Fruit fly (Drosophila melanogaster) whole organism, prepupa: ENCODE data around the gene CG14860.

Source experiments
- Blimp-1 ChIP-seq: fragments of 200-800 bp; sonication (Bioruptor generic); optimal IDR thresholded peaks from 3 replicates; lab custom pipeline; 2017; ENCODE audit warnings: missing biosample characterization, missing genetic modification characterization, mild to moderate bottlenecking, moderate library complexity, missing genetic modification reagents
- CG10631 ChIP-seq: fragments of 200-800 bp; sonication (Bioruptor generic); optimal IDR thresholded peaks from 2 replicates; lab custom pipeline; 2016; ENCODE audit warnings: missing biosample characterization, missing genetic modification characterization
- CG10669 ChIP-seq: fragments of 200-800 bp; sonication (Bioruptor generic); optimal IDR thresholded peaks from 3 replicates; lab custom pipeline; 2018; ENCODE audit warnings: missing biosample characterization, mild to moderate bottlenecking, missing genetic modification characterization, moderate library complexity
- CG11294 ChIP-seq: fragments of 200-800 bp; sonication (Bioruptor generic); IDR thresholded peaks from 2 replicates; pipeline ENCODE4 v1.3.6; 2022; ENCODE audit warnings: missing biosample characterization, missing genetic modification characterization
- CG11902 ChIP-seq: fragments of 200-800 bp; sonication (Bioruptor generic); optimal IDR thresholded peaks from 3 replicates; lab custom pipeline; 2016; ENCODE audit warnings: missing biosample characterization, missing genetic modification characterization
- CG15336 ChIP-seq: fragments of 200-800 bp; sonication (Bioruptor generic); IDR thresholded peaks from 2 replicates; pipeline ENCODE4 v1.3.6; 2022; ENCODE audit warnings: missing biosample characterization, missing genetic modification characterization
- CG16779 ChIP-seq: fragments of 200-800 bp; sonication (Bioruptor generic); optimal IDR thresholded peaks from 3 replicates; lab custom pipeline; 2017; ENCODE audit warnings: missing biosample characterization, mild to moderate bottlenecking, missing genetic modification characterization
- CG31627 ChIP-seq: fragments of 200-800 bp; sonication (Bioruptor generic); optimal IDR thresholded peaks from 3 replicates; lab custom pipeline; 2016; ENCODE audit warnings: missing biosample characterization, missing genetic modification characterization
- CG32006 ChIP-seq: fragments of 200-800 bp; sonication (Bioruptor generic); optimal IDR thresholded peaks from 3 replicates; lab custom pipeline; 2017; ENCODE audit warnings: missing biosample characterization, mild to moderate bottlenecking, missing genetic modification characterization
- CG34406 ChIP-seq: fragments of 200-800 bp; sonication (Bioruptor generic); optimal IDR thresholded peaks from 3 replicates; lab custom pipeline; 2016; ENCODE audit warnings: missing biosample characterization, missing genetic modification characterization
- CG3919 ChIP-seq: fragments of 200-800 bp; sonication (Bioruptor generic); optimal IDR thresholded peaks from 3 replicates; lab custom pipeline; 2016; ENCODE audit warnings: missing biosample characterization, missing genetic modification characterization
- CG4318 ChIP-seq: fragments of 200-800 bp; sonication (Bioruptor generic); optimal IDR thresholded peaks from 3 replicates; lab custom pipeline; 2017; ENCODE audit warnings: missing biosample characterization, mild to moderate bottlenecking, missing genetic modification characterization
- CG6163 ChIP-seq: fragments of 200-800 bp; sonication (Bioruptor generic); IDR thresholded peaks from 3 replicates; pipeline ENCODE4 v1.3.6; 2022; ENCODE audit warnings: missing biosample characterization, missing genetic modification characterization
- CG6792 ChIP-seq: fragments of 200-800 bp; sonication (Bioruptor generic); optimal IDR thresholded peaks from 3 replicates; lab custom pipeline; 2016; ENCODE audit warnings: missing biosample characterization, missing genetic modification characterization
- CG6854 ChIP-seq: fragments of 200-800 bp; sonication (Bioruptor generic); optimal IDR thresholded peaks from 2 replicates; lab custom pipeline; 2017; ENCODE audit warnings: missing biosample characterization, mild to moderate bottlenecking, missing genetic modification characterization
- CG7368 ChIP-seq: fragments of 200-800 bp; sonication (Bioruptor generic); optimal IDR thresholded peaks from 3 replicates; lab custom pipeline; 2016; ENCODE audit warnings: missing biosample characterization, missing genetic modification characterization
- CG8319 ChIP-seq: fragments of 200-800 bp; sonication (Bioruptor generic); optimal IDR thresholded peaks from 3 replicates; lab custom pipeline; 2016; ENCODE audit warnings: missing biosample characterization, missing genetic modification characterization
- CG9139 ChIP-seq: fragments of 200-800 bp; sonication (Bioruptor generic); optimal IDR thresholded peaks from 3 replicates; lab custom pipeline; 2017; ENCODE audit warnings: missing biosample characterization, mild to moderate bottlenecking, missing genetic modification characterization
- Eip75B ChIP-seq: fragments of 200-800 bp; sonication (Bioruptor generic); optimal IDR thresholded peaks from 3 replicates; lab custom pipeline; 2016; ENCODE audit warnings: missing biosample characterization, missing genetic modification characterization
- Eip78C ChIP-seq: fragments of 200-800 bp; sonication (Bioruptor generic); peaks from one replicate; lab custom pipeline; 2016; ENCODE audit warnings: missing biosample characterization, missing genetic modification characterization
- Ets21C ChIP-seq: fragments of 200-800 bp; sonication (Bioruptor generic); optimal IDR thresholded peaks from 3 replicates; lab custom pipeline; 2016; ENCODE audit warnings: missing biosample characterization, missing genetic modification characterization
- Hr38 ChIP-seq: sonication (Bioruptor generic); optimal IDR thresholded peaks from 2 replicates; lab custom pipeline; 2016; ENCODE audit warnings: missing biosample characterization, missing genetic modification characterization
- Hr39 ChIP-seq: fragments of 200-800 bp; sonication (Bioruptor generic); optimal IDR thresholded peaks from 2 replicates; lab custom pipeline; 2016; ENCODE audit warnings: missing biosample characterization, missing genetic modification characterization
- Hr4 ChIP-seq: fragments of 200-800 bp; sonication (Bioruptor generic); optimal IDR thresholded peaks from 3 replicates; lab custom pipeline; 2016; ENCODE audit warnings: missing biosample characterization, missing genetic modification characterization
- Lpt ChIP-seq: fragments of 200-800 bp; sonication (Bioruptor generic); optimal IDR thresholded peaks from 3 replicates; lab custom pipeline; 2016; ENCODE audit warnings: missing biosample characterization, missing genetic modification characterization
- Smox ChIP-seq: fragments of 200-800 bp; sonication (Bioruptor generic); optimal IDR thresholded peaks from 3 replicates; lab custom pipeline; 2016; ENCODE audit warnings: missing biosample characterization, missing genetic modification characterization
- Sox102F ChIP-seq: fragments of 200-800 bp; sonication (Bioruptor generic); optimal IDR thresholded peaks from 2 replicates; lab custom pipeline; 2016; ENCODE audit warnings: missing biosample characterization, mild to moderate bottlenecking, missing genetic modification characterization
- Sox14 ChIP-seq: fragments of 200-800 bp; sonication (Bioruptor generic); optimal IDR thresholded peaks from 3 replicates; lab custom pipeline; 2016; ENCODE audit warnings: missing biosample characterization, missing genetic modification characterization
- Sox15 ChIP-seq: fragments of 200-800 bp; sonication (Bioruptor generic); optimal IDR thresholded peaks from 3 replicates; lab custom pipeline; 2016; ENCODE audit warnings: missing biosample characterization, missing genetic modification characterization
- achi ChIP-seq: fragments of 200-800 bp; sonication (Bioruptor generic); optimal IDR thresholded peaks from 3 replicates; lab custom pipeline; 2016; ENCODE audit warnings: missing biosample characterization, missing genetic modification characterization
- cyc ChIP-seq: fragments of 200-800 bp; sonication (Bioruptor generic); optimal IDR thresholded peaks from 3 replicates; lab custom pipeline; 2016; ENCODE audit warnings: missing biosample characterization, missing genetic modification characterization
- dac ChIP-seq: fragments of 200-800 bp; sonication (Bioruptor generic); optimal IDR thresholded peaks from 2 replicates; lab custom pipeline; 2017; ENCODE audit warnings: missing biosample characterization, mild to moderate bottlenecking, missing genetic modification characterization
- dsx ChIP-seq: fragments of 200-800 bp; optimal IDR thresholded peaks from 3 replicates; lab custom pipeline; 2019; ENCODE audit warnings: missing biosample characterization, mild to moderate bottlenecking, missing genetic modification characterization, moderate library complexity; ENCODE audit not compliant: poor library complexity, severe bottlenecking
- eg ChIP-seq: fragments of 200-800 bp; sonication (Bioruptor generic); IDR thresholded peaks from 3 replicates; pipeline ENCODE4 v1.3.6; 2022; ENCODE audit warnings: missing biosample characterization, missing genetic modification characterization
- esn ChIP-seq: fragments of 200-800 bp; sonication (Bioruptor generic); optimal IDR thresholded peaks from 2 replicates; lab custom pipeline; 2016; ENCODE audit warnings: missing biosample characterization, mild to moderate bottlenecking, missing genetic modification characterization, moderate library complexity
- fd59A ChIP-seq: fragments of 200-800 bp; sonication (Bioruptor generic); optimal IDR thresholded peaks from 2 replicates; lab custom pipeline; 2017; ENCODE audit warnings: missing biosample characterization, mild to moderate bottlenecking, missing genetic modification characterization, missing genetic modification reagents
- fd85E ChIP-seq: fragments of 200-800 bp; sonication (Bioruptor generic); optimal IDR thresholded peaks from 3 replicates; lab custom pipeline; 2016; ENCODE audit warnings: missing biosample characterization, missing genetic modification characterization
- fkh ChIP-seq: fragments of 200-800 bp; sonication (Bioruptor generic); optimal IDR thresholded peaks from 3 replicates; lab custom pipeline; 2017; ENCODE audit warnings: missing biosample characterization, mild to moderate bottlenecking, missing genetic modification characterization, moderate library complexity
- lz ChIP-seq: fragments of 200-800 bp; sonication (Bioruptor generic); optimal IDR thresholded peaks from 3 replicates; lab custom pipeline; 2016; ENCODE audit warnings: missing biosample characterization, missing genetic modification characterization
- net ChIP-seq: fragments of 200-800 bp; sonication (Bioruptor generic); optimal IDR thresholded peaks from 3 replicates; lab custom pipeline; 2016; ENCODE audit warnings: missing biosample characterization, missing genetic modification characterization
- spab ChIP-seq: fragments of 200-800 bp; sonication (Bioruptor generic); optimal IDR thresholded peaks from 2 replicates; lab custom pipeline; 2017; ENCODE audit warnings: missing biosample characterization, mild to moderate bottlenecking, missing genetic modification characterization, missing genetic modification reagents
- svp ChIP-seq: fragments of 200-800 bp; sonication (Bioruptor generic); peaks from one replicate; lab custom pipeline; 2016; ENCODE audit warnings: missing biosample characterization, missing genetic modification characterization
- vri ChIP-seq: fragments of 200-800 bp; sonication (Bioruptor generic); optimal IDR thresholded peaks from 3 replicates; lab custom pipeline; 2016; ENCODE audit warnings: missing biosample characterization, mild to moderate bottlenecking, missing genetic modification characterization

Gene CG14860

DNA sequence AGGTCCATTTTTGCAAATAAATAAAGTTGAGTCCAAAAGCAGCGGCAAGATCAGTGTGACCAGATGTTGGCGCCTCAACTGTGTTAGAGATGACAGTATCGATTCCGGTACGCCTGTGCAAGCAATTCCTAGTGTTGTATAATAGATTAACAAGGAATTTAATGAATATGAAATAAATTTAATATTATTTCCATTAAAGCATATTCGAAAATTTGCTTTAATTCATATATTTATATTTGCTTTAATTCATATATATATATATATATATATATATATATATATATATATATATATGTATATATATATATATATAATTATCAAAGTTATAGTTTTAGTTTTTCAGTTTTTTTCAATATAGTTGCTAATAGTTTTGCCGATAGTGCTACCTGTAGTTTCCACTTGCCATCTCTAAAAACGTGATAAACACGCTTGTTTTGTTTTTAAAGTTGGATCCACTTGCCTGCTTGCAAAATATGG, 3.7 kb downstream of the CG14860 start, which contains the start of the genes Nup93-2 and CG3817 (continued):
- TF ChIP-seq achi (no peak), CG10631 (GFP tag; lab: Kevin White, UChicago) (no peak), fd59A (no peak), CG6854 (GFP tag; lab: Kevin White, UChicago) (no peak), Eip78C (GFP tag; lab: Kevin White, UChicago) (peak; percentile 92), CG32006 (GFP tag; lab: Kevin White, UChicago) (peak; percentile 59), CG10669 (GFP tag; lab: Kevin White, UChicago) (no peak), Eip75B (GFP tag; lab: Kevin White, UChicago) (peak; percentile 45), dac (no peak), Ets21C (peak; percentile 29), CG6792 (GFP tag; lab: Kevin White, UChicago) (peak; percentile 65), svp (GFP tag; lab: Kevin White, UChicago) (no peak), vri (GFP tag; lab: Kevin White, UChicago) (no peak), CG31627 (GFP tag; lab: Kevin White, UChicago) (peak; percentile 37), net (GFP tag; lab: Kevin White, UChicago) (no peak), CG6163 (GFP tag; lab: Robert Waterston, UW) (peak; percentile 68; the same call in 2 of the 3 replicates), CG34406 (peak; percentile 61), dsx (GFP tag; lab: Kevin White, UChicago) (peak; percentile 64), spab (GFP tag; lab: Kevin White, UChicago) (no peak), Hr4 (GFP tag; lab: Kevin White, UChicago) (no peak), CG4318 (GFP tag; lab: Kevin White, UChicago) (no peak), Hr38 (GFP tag; lab: Kevin White, UChicago) (no peak), Smox (no peak), CG15336 (GFP tag; lab: Robert Waterston, UW) (peak; percentile 26; the same call in 1 of the 2 replicates), CG11902 (GFP tag; lab: Kevin White, UChicago) (peak; percentile 46)
- TF ChIP-seq, all 60 proteins: peak for 28

DNA sequence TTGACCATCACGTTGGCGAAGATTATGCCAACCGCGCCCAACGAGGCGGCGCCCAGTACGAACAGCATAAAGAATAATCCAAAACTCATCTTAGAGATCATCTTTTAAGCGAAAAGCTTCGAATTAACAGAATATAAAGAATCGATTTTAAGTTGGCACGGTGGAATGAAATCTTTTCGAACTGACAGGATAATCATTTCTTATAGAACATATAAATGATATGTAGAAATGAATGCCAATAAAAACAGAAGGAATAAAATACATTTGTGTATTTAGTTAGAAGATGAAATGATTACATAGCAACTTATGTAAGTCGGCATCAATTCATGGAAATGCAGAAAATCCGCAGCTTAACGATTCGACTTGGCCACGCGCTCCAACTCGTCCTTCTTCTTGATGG, 5.6 kb downstream of the CG14860 start, which contains the start of gene VhaPPA1-2:
Gene VhaPPA1-2 (minus strand): TSS at position 101 of the 400 bp plus-strand sequence.
- TF ChIP-seq Hr4 (GFP tag; lab: Kevin White, UChicago) (no peak), CG9139 (GFP tag; lab: Kevin White, UChicago) (no peak), fd85E (GFP tag; lab: Kevin White, UChicago) (no peak), CG3919 (GFP tag; lab: Kevin White, UChicago) (no peak), Sox14 (no peak), Ets21C (no peak), Blimp-1 (no peak), fd59A (no peak), CG15336 (GFP tag; lab: Robert Waterston, UW) (no peak), vri (GFP tag; lab: Kevin White, UChicago) (no peak), Eip75B (GFP tag; lab: Kevin White, UChicago) (no peak)

DNA sequence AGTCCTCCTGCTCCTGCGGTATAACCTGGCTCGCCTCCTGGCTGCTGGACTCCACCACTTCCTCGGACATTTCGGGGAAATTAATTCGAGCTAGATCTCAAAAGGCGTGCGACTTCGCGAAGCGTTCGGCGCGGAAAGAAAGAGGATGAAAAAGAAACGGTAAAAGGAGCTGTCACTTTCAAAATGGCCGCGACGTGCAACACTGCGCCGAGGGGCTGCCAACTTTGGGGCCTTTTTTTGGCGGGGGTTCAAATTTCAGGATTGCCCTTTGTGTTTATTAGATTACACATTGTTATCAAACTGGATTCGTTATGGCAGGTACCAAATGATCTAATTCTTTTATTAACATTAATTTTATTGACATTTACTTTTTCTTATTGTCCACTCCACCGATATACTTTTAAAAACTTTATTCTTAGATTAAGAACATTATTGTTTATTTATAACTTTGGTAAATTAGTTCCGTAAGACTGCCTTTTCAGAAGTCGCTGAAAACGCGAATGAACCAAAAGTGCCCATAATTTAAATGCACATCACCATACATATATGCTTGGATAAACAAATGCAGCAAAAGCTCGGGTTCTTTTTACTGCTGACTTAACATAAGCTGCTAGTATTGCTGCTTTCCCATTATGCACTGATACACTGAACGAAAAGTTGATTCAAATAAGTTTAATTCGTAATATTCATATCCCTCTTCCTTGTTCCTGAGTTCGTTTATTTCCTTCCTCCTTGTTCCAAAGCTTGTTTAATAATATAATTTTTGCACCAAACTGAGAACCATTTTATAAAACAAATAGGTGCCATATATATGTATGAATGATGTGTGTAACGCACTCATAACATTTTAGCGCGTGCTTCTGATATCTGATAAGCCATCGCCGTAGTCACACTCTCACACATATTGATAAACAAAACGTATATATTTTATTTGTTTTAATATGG, 7.1 kb downstream of the CG14860 start, which contains the start of gene RpS5b:
Gene RpS5b (minus strand): TSS at position 156 of the 945 bp plus-strand sequence.
- TF ChIP-seq CG31627 (GFP tag; lab: Kevin White, UChicago) (no peak), Hr39 (GFP tag; lab: Kevin White, UChicago) (no peak), Sox15 (no peak), Eip78C (GFP tag; lab: Kevin White, UChicago) (peak; percentile 58), Hr38 (GFP tag; lab: Kevin White, UChicago) (no peak), CG6163 (GFP tag; lab: Robert Waterston, UW) (0 out of 3 replicates have a peak, but pooled peaks have one; percentile 18), Sox102F (GFP tag; lab: Kevin White, UChicago) (no peak), fd59A (no peak), esn (GFP tag; lab: Kevin White, UChicago) (no peak), Eip75B (GFP tag; lab: Kevin White, UChicago) (no peak), cyc (GFP tag; lab: Kevin White, UChicago) (peak; percentile 11), CG7368 (GFP tag; lab: Kevin White, UChicago) (no peak), lz (GFP tag; lab: Kevin White, UChicago) (no peak), CG8319 (GFP tag; lab: Kevin White, UChicago) (no peak), CG3919 (GFP tag; lab: Kevin White, UChicago) (peak; percentile 12), Lpt (GFP tag; lab: Kevin White, UChicago) (no peak), dac (no peak), Ets21C (no peak), vri (GFP tag; lab: Kevin White, UChicago) (no peak), Hr4 (GFP tag; lab: Kevin White, UChicago) (no peak), CG32006 (GFP tag; lab: Kevin White, UChicago) (no peak), svp (GFP tag; lab: Kevin White, UChicago) (peak; percentile 34), fkh (GFP tag; lab: Kevin White, UChicago) (no peak), CG16779 (tag; lab: Kevin White, UChicago) (no peak), CG11294 (GFP tag; lab: Robert Waterston, UW) (no peak), net (GFP tag; lab: Kevin White, UChicago) (no peak), eg (GFP tag; lab: Robert Waterston, UW) (no peak), CG9139 (GFP tag; lab: Kevin White, UChicago) (no peak), CG11902 (GFP tag; lab: Kevin White, UChicago) (no peak)
